Fruit fly (Drosophila melanogaster) whole organism, embryonic: ENCODE data around the gene CG5665.

Experiments
- Aef1 ChIP-seq: fragments of 200-800 bp; sonication (Bioruptor generic); IDR thresholded peaks from 3 replicates; pipeline ENCODE4 v1.3.6; 2022; ENCODE audit warnings: missing biosample characterization, missing genetic modification characterization
- CG10565 ChIP-seq: fragments of 200-800 bp; sonication (Bioruptor generic); optimal IDR thresholded peaks from 3 replicates; lab custom pipeline; 2016; ENCODE audit warnings: missing biosample characterization, mild to moderate bottlenecking, missing genetic modification characterization
- CG11695 ChIP-seq: fragments of 200-800 bp; sonication (Bioruptor generic); IDR thresholded peaks from 3 replicates; pipeline ENCODE4 v1.3.6; 2022; ENCODE audit warnings: missing biosample characterization, missing genetic modification characterization
- CG14667 ChIP-seq: fragments of 200-800 bp; sonication (Bioruptor generic); IDR thresholded peaks from 2 replicates; pipeline ENCODE4 v1.3.6; 2022; ENCODE audit warnings: missing biosample characterization, missing genetic modification characterization
- CG14860 ChIP-seq: fragments of 200-800 bp; sonication (Bioruptor generic); IDR thresholded peaks from 3 replicates; pipeline ENCODE4 v1.3.6; 2022; ENCODE audit warnings: missing biosample characterization, missing genetic modification characterization; ENCODE audit not compliant: partially characterized antibody
- CG1529 ChIP-seq: fragments of 200-800 bp; sonication (Bioruptor generic); optimal IDR thresholded peaks from 3 replicates; lab custom pipeline; 2018; ENCODE audit warnings: missing biosample characterization, missing genetic modification characterization
- CG15696 ChIP-seq: fragments of 200-800 bp; sonication (Bioruptor generic); optimal IDR thresholded peaks from 2 replicates; lab custom pipeline; 2019; ENCODE audit warnings: missing biosample characterization, mild to moderate bottlenecking, missing genetic modification characterization, moderate library complexity
- CG17912 ChIP-seq: fragments of 200-800 bp; sonication (Bioruptor generic); optimal IDR thresholded peaks from 2 replicates; lab custom pipeline; 2018; ENCODE audit warnings: missing biosample characterization, mild to moderate bottlenecking, missing genetic modification characterization
- CG1832 ChIP-seq: fragments of 200-800 bp; sonication (Bioruptor generic); optimal IDR thresholded peaks from 2 replicates; lab custom pipeline; 2017; ENCODE audit warnings: missing biosample characterization, mild to moderate bottlenecking, missing genetic modification characterization, inconsistent platforms
- CG2129 ChIP-seq: fragments of 200-800 bp; sonication (Bioruptor generic); IDR thresholded peaks from 2 replicates; pipeline ENCODE4 v1.3.6; 2022; ENCODE audit warnings: missing biosample characterization, missing genetic modification characterization; ENCODE audit not compliant: partially characterized antibody
- CG33213 ChIP-seq: fragments of 200-800 bp; sonication (Bioruptor generic); optimal IDR thresholded peaks from 3 replicates; lab custom pipeline; 2016; ENCODE audit warnings: missing biosample characterization, missing genetic modification characterization
- CG3726 ChIP-seq: fragments of 200-800 bp; sonication (Bioruptor generic); IDR thresholded peaks from 3 replicates; pipeline ENCODE4, ENCODE4 v1.3.6; 2022; ENCODE audit warnings: missing biosample characterization, missing genetic modification characterization
- CG3995 ChIP-seq: fragments of 200-800 bp; sonication (Bioruptor generic); optimal IDR thresholded peaks from 3 replicates; lab custom pipeline; 2016; ENCODE audit warnings: missing biosample characterization, missing genetic modification characterization
- CG4282 ChIP-seq: fragments of 200-800 bp; sonication (Bioruptor generic); optimal IDR thresholded peaks from 2 replicates; lab custom pipeline; 2016; ENCODE audit warnings: missing biosample characterization, missing genetic modification characterization
- CG4404 ChIP-seq: fragments of 200-800 bp; sonication (Bioruptor generic); IDR thresholded peaks from 2 replicates; pipeline ENCODE4 v1.3.6; 2022; ENCODE audit warnings: missing biosample characterization, missing genetic modification characterization
- CG5245 ChIP-seq: fragments of 200-800 bp; sonication (Bioruptor generic); optimal IDR thresholded peaks from 3 replicates; lab custom pipeline; 2016; ENCODE audit warnings: missing biosample characterization, missing genetic modification characterization
- CG6689 ChIP-seq: fragments of 200-800 bp; sonication (Bioruptor generic); IDR thresholded peaks from 2 replicates; pipeline ENCODE4 v1.3.6; 2022; ENCODE audit warnings: missing biosample characterization, missing genetic modification characterization
- CG7786 ChIP-seq: fragments of 200-800 bp; sonication (Bioruptor generic); optimal IDR thresholded peaks from 2 replicates; lab custom pipeline; 2016; ENCODE audit warnings: missing biosample characterization, missing genetic modification characterization
- CG8765 ChIP-seq: fragments of 200-800 bp; sonication (Bioruptor generic); IDR thresholded peaks from 2 replicates; pipeline ENCODE4 v1.3.6; 2022; ENCODE audit warnings: missing biosample characterization, missing genetic modification characterization
- CG8944 ChIP-seq: fragments of 200-800 bp; sonication (Bioruptor generic); optimal IDR thresholded peaks from 3 replicates; lab custom pipeline; 2016; ENCODE audit warnings: missing biosample characterization, missing genetic modification characterization
- CG9797 ChIP-seq: fragments of 200-800 bp; sonication (Bioruptor generic); optimal IDR thresholded peaks from 3 replicates; lab custom pipeline; 2018; ENCODE audit warnings: missing biosample characterization, mild to moderate bottlenecking, missing genetic modification characterization
- CoRest ChIP-seq: fragments of 200-800 bp; sonication (Bioruptor generic); optimal IDR thresholded peaks from 3 replicates; lab custom pipeline; 2018; ENCODE audit warnings: missing biosample characterization, mild to moderate bottlenecking, missing genetic modification characterization, moderate library complexity
- Dfd ChIP-seq, 2 experiments: fragments of >200 bp; optimal IDR thresholded peaks; 2 replicates each; lab custom pipeline; 2017; ENCODE audit warnings: missing biosample characterization in 2 of 2, missing genetic modification characterization in 2 of 2
- Hr78 ChIP-seq, 2 experiments: fragments of 200-800 bp in 1 of 2; fragments of >200 bp in 1 of 2; sonication (Bioruptor generic) in 1 of 2; optimal IDR thresholded peaks; 2 replicates each; lab custom pipeline; 2017 to 2019; ENCODE audit warnings: missing biosample characterization in 2 of 2, missing genetic modification characterization in 2 of 2, mild to moderate bottlenecking in 1 of 2, moderate library complexity in 1 of 2
- MTF-1 ChIP-seq: fragments of 200-800 bp; sonication (Bioruptor generic); optimal IDR thresholded peaks from 2 replicates; lab custom pipeline; 2018; ENCODE audit warnings: missing biosample characterization, mild to moderate bottlenecking, missing genetic modification characterization, borderline replicate concordance
- NC2α ChIP-seq: fragments of 200-800 bp; sonication (Bioruptor generic); optimal IDR thresholded peaks from 2 replicates; lab custom pipeline; 2016; ENCODE audit warnings: missing biosample characterization, missing genetic modification characterization
- Sin3A ChIP-seq: fragments of >200 bp; optimal IDR thresholded peaks from 2 replicates; lab custom pipeline; 2018
- Spps ChIP-seq: fragments of 200-800 bp; sonication (Bioruptor generic); optimal IDR thresholded peaks from 2 replicates; lab custom pipeline; 2018; ENCODE audit warnings: missing biosample characterization, mild to moderate bottlenecking, missing genetic modification characterization
- Sry-β ChIP-seq: fragments of 200-800 bp; sonication (Bioruptor generic); optimal IDR thresholded peaks from 2 replicates; lab custom pipeline; 2018; ENCODE audit warnings: missing biosample characterization, mild to moderate bottlenecking, missing genetic modification characterization, moderate library complexity
- Ssrp ChIP-seq: fragments of 200-800 bp; sonication (Bioruptor generic); optimal IDR thresholded peaks from 2 replicates; lab custom pipeline; 2018; ENCODE audit warnings: missing biosample characterization, mild to moderate bottlenecking, missing genetic modification characterization, moderate library complexity
- Stat92E ChIP-seq, 3 experiments: fragments of >200 bp in 2 of 3; fragments of 200-800 bp in 1 of 3; sonication (Bioruptor generic) in 1 of 3; optimal IDR thresholded peaks; 2 replicates each; lab custom pipeline; 2017 to 2019; ENCODE audit warnings: missing biosample characterization in 3 of 3, missing genetic modification characterization in 3 of 3, mild to moderate bottlenecking in 1 of 3, moderate library complexity in 1 of 3
- Trl ChIP-seq, 3 experiments: fragments of >200 bp in 2 of 3; fragments of 200-800 bp in 1 of 3; sonication (Bioruptor generic) in 1 of 3; optimal IDR thresholded peaks; 2 replicates in 1 of 3; 3 replicates in 2 of 3; lab custom pipeline; 2016 to 2017; ENCODE audit warnings: missing biosample characterization in 1 of 3, missing genetic modification characterization in 1 of 3
- Xbp1 ChIP-seq: fragments of 200-800 bp; sonication (Bioruptor generic); optimal IDR thresholded peaks from 3 replicates; lab custom pipeline; 2016; ENCODE audit warnings: missing biosample characterization, mild to moderate bottlenecking, missing genetic modification characterization
- ac ChIP-seq: fragments of 200-800 bp; sonication (Bioruptor generic); optimal IDR thresholded peaks from 3 replicates; lab custom pipeline; 2017; ENCODE audit warnings: missing biosample characterization, mild to moderate bottlenecking, missing genetic modification characterization
- ash1 ChIP-seq: fragments of 200-800 bp; sonication (Bioruptor generic); optimal IDR thresholded peaks from 2 replicates; lab custom pipeline; 2018; ENCODE audit warnings: missing biosample characterization, mild to moderate bottlenecking, missing genetic modification characterization
- br ChIP-seq: fragments of >200 bp; optimal IDR thresholded peaks from 2 replicates; lab custom pipeline; 2017
- eve ChIP-seq, 2 experiments: fragments of >200 bp; optimal IDR thresholded peaks; 2 replicates each; lab custom pipeline; 2017; ENCODE audit warnings: missing biosample characterization in 2 of 2, missing genetic modification characterization in 2 of 2
- exex ChIP-seq: fragments of 200-800 bp; sonication (Bioruptor generic); optimal IDR thresholded peaks from 4 replicates; lab custom pipeline; 2018; ENCODE audit warnings: missing biosample characterization, mild to moderate bottlenecking, missing genetic modification characterization, moderate library complexity
- eyg ChIP-seq: fragments of 200-800 bp; sonication (Bioruptor generic); optimal IDR thresholded peaks from 3 replicates; lab custom pipeline; 2016; ENCODE audit warnings: missing biosample characterization, missing genetic modification characterization
- fd102C ChIP-seq: fragments of 200-800 bp; sonication (Bioruptor generic); optimal IDR thresholded peaks from 2 replicates; lab custom pipeline; 2018; ENCODE audit warnings: missing biosample characterization, mild to moderate bottlenecking, missing genetic modification characterization, moderate library complexity
- fd96Cb ChIP-seq: fragments of 200-800 bp; sonication (Bioruptor generic); optimal IDR thresholded peaks from 2 replicates; lab custom pipeline; 2018; ENCODE audit warnings: missing biosample characterization, mild to moderate bottlenecking, missing genetic modification characterization, moderate library complexity
- grau ChIP-seq: fragments of 200-800 bp; optimal IDR thresholded peaks from 3 replicates; lab custom pipeline; 2019; ENCODE audit warnings: missing biosample characterization, mild to moderate bottlenecking, missing genetic modification characterization, moderate library complexity
- jing ChIP-seq: fragments of 200-800 bp; sonication (Bioruptor generic); optimal IDR thresholded peaks from 2 replicates; lab custom pipeline; 2018; ENCODE audit warnings: missing biosample characterization, mild to moderate bottlenecking, missing genetic modification characterization
- maf-S ChIP-seq: fragments of 200-800 bp; sonication (Bioruptor generic); optimal IDR thresholded peaks from 2 replicates; lab custom pipeline; 2016; ENCODE audit warnings: missing biosample characterization, missing genetic modification characterization
- odd ChIP-seq: fragments of 200-800 bp; sonication (Bioruptor generic); optimal IDR thresholded peaks from 2 replicates; lab custom pipeline; 2017; ENCODE audit warnings: missing biosample characterization, mild to moderate bottlenecking, missing genetic modification characterization
- pfk ChIP-seq: fragments of 200-800 bp; sonication (Bioruptor generic); optimal IDR thresholded peaks from 2 replicates; lab custom pipeline; 2018; ENCODE audit warnings: missing biosample characterization, mild to moderate bottlenecking, missing genetic modification characterization, moderate library complexity
- schlank ChIP-seq: fragments of 200-800 bp; sonication (Bioruptor generic); optimal IDR thresholded peaks from 2 replicates; lab custom pipeline; 2018; ENCODE audit warnings: missing biosample characterization, mild to moderate bottlenecking, missing genetic modification characterization
- scrt ChIP-seq: fragments of 200-800 bp; sonication (Bioruptor generic); optimal IDR thresholded peaks from 2 replicates; lab custom pipeline; 2018; ENCODE audit warnings: missing biosample characterization, mild to moderate bottlenecking, missing genetic modification characterization, moderate library complexity
- slou ChIP-seq: fragments of 200-800 bp; sonication (Bioruptor generic); optimal IDR thresholded peaks from 3 replicates; lab custom pipeline; 2016; ENCODE audit warnings: missing biosample characterization, missing genetic modification characterization
- z ChIP-seq: fragments of 200-800 bp; sonication (Bioruptor generic); IDR thresholded peaks from 3 replicates; pipeline ENCODE4 v1.3.6; 2022; ENCODE audit warnings: missing biosample characterization, missing genetic modification characterization

The CG5665 gene

DNA sequence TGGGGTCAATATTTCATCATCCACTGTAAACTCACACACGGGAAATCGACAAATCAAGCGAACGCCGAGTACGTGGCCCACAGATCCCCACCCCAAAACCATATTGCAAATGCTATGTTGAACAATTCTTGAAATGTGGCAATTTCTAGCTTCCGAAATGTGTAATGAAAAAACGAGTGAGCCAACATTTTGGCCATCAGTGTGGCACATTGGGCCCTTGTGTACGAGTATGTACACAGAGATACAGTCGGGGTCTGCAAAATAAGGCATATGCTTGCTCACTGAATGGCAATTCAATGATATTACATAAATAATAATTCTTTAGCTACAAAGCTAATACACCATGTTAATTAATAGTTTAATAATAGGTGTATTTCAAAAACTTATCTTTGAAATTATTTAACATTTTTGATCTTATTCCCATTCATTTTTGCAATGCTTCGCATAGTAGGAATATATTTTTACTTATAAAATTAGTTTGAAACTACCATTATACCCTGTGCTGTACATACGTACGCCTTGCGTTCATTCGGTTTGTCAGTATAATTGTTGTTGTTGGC, 41.3 kb downstream of the CG5665 start (continued):
- TF ChIP-seq CG3726 (GFP tag; lab: Robert Waterston, UW) (peak; percentile 68; the same call in 1 of the 3 replicates), CG17912 (peak; percentile 58), CG3995 (GFP tag; lab: Kevin White, UChicago) (peak; percentile 55), CG8944 (GFP tag; lab: Kevin White, UChicago) (peak; percentile 72), br (no peak), NC2α (peak; percentile 4), CG1529 (peak; percentile 74), CG14667 (GFP tag; lab: Robert Waterston, UW) (peak; percentile 74), Sry-β (GFP tag; lab: Kevin White, UChicago) (no peak), Hr78 (GFP tag; optimal IDR thresholded peaks at IDR 0.05; lab: Kevin White, UChicago) (peak in 1 of 2 experiments; percentile 59), CG2129 (no peak), CG14860 (no peak), Sin3A (lab: Kevin White, UChicago) (no peak), schlank (tag; lab: Kevin White, UChicago) (peak; percentile 66), Stat92E (GFP tag; optimal IDR thresholded peaks at IDR 0.05; lab: Kevin White, UChicago) (no peak), Aef1 (GFP tag; lab: Robert Waterston, UW) (peak; percentile 77), CG4404 (GFP tag; lab: Robert Waterston, UW) (peak; percentile 67), pfk (GFP tag; lab: Kevin White, UChicago) (peak; percentile 40), odd (GFP tag; lab: Kevin White, UChicago) (peak; percentile 90), maf-S (GFP tag; lab: Kevin White, UChicago) (peak; percentile 76), fd96Cb (peak; percentile 84), Xbp1 (GFP tag; lab: Kevin White, UChicago) (peak; percentile 91), exex (tag; lab: Kevin White, UChicago) (peak; percentile 43), fd102C (GFP tag; lab: Kevin White, UChicago) (no peak), z (no peak), CG1832 (GFP tag; lab: Kevin White, UChicago) (no peak), grau (tag; lab: Kevin White, UChicago) (peak; percentile 92), scrt (GFP tag; lab: Kevin White, UChicago) (peak; percentile 73), jing (GFP tag; lab: Kevin White, UChicago) (peak; percentile 77), CG8765 (peak; percentile 71; the same call in 1 of the 2 replicates), CG6689 (GFP tag; lab: Robert Waterston, UW) (peak; percentile 88), CG15696 (tag; lab: Kevin White, UChicago) (peak; percentile 77), Trl (optimal IDR thresholded peaks at IDR 0.05; lab: Kevin White, UChicago) (no peak), Trl (GFP tag; optimal IDR thresholded peaks at IDR 0.05; lab: Kevin White, UChicago) (peak; percentile 76), slou (peak; percentile 82), CoRest (peak; percentile 94), ac (GFP tag; lab: Kevin White, UChicago) (no peak), eve (GFP tag; optimal IDR thresholded peaks at IDR 0.05; lab: Kevin White, UChicago) (peak in 1 of 2 experiments; percentile 91), CG33213 (GFP tag; lab: Kevin White, UChicago) (peak; percentile 65), Dfd (GFP tag; optimal IDR thresholded peaks at IDR 0.05; lab: Kevin White, UChicago) (no peak), MTF-1 (GFP tag; lab: Kevin White, UChicago) (peak; percentile 44), CG10565 (GFP tag; lab: Kevin White, UChicago) (no peak), CG4282 (peak; percentile 86), ash1 (GFP tag; lab: Kevin White, UChicago) (no peak), CG11695 (peak; percentile 91), Spps (peak; percentile 48), CG7786 (GFP tag; lab: Kevin White, UChicago) (peak; percentile 91), CG5245 (GFP tag; lab: Kevin White, UChicago) (peak; percentile 72), CG9797 (no peak), Ssrp (peak; percentile 83), eyg (GFP tag; lab: Kevin White, UChicago) (peak; percentile 53)
